Fruit fly (Drosophila melanogaster): ENCODE measurements around the gene La.

Gene La

dm6 chr2L:20327375-20327774 is 22.4 kb downstream of the La start (continued):
- TF ChIP-seq Fer2 (tag; optimal IDR thresholded peaks at IDR 0.05) (no peak), sisA (GFP tag; IDR thresholded peaks at IDR 0.05) (no peak), CG12391 (tag; optimal IDR thresholded peaks at IDR 0.05) (no peak), HmgZ (tag; optimal IDR thresholded peaks at IDR 0.05) (no peak), Med (GFP tag) (no peak), CG3838 (GFP tag; optimal IDR thresholded peaks at IDR 0.05) (no peak), CG11504 (tag; optimal IDR thresholded peaks at IDR 0.05) (no peak), pnt (GFP tag; optimal IDR thresholded peaks at IDR 0.05) (no peak), CG1602 (GFP tag; optimal IDR thresholded peaks at IDR 0.05) (no peak), CG18599 (GFP tag; optimal IDR thresholded peaks at IDR 0.05) (no peak), CG15696 (tag; optimal IDR thresholded peaks at IDR 0.05) (peak; percentile 32), stc (GFP tag; IDR thresholded peaks at IDR 0.05) (no peak), B-H2 (GFP tag; optimal IDR thresholded peaks at IDR 0.05) (no peak), CG15011 (GFP tag; optimal IDR thresholded peaks at IDR 0.05) (no peak), HmgD (GFP tag; optimal IDR thresholded peaks at IDR 0.05) (no peak), eve (GFP tag; optimal IDR thresholded peaks at IDR 0.05) (no peak), Spps (tag; optimal IDR thresholded peaks at IDR 0.05) (no peak), CG10147 (GFP tag; optimal IDR thresholded peaks at IDR 0.05) (no peak), slou (GFP tag; optimal IDR thresholded peaks at IDR 0.05) (no peak), unpg (GFP tag; optimal IDR thresholded peaks at IDR 0.05) (peak; percentile 26), CG15073 (GFP tag; optimal IDR thresholded peaks at IDR 0.05) (no peak), CG12236 (GFP tag; optimal IDR thresholded peaks at IDR 0.05) (no peak), Ptx1 (GFP tag; IDR thresholded peaks at IDR 0.05) (no peak), zfh2 (GFP tag; optimal IDR thresholded peaks at IDR 0.05) (no peak), CG7987 (GFP tag; optimal IDR thresholded peaks at IDR 0.05) (peak; percentile 11), hb (GFP tag; IDR thresholded peaks at IDR 0.05; ENCODE audit: partially characterized antibody) (no peak), ham (GFP tag; IDR thresholded peaks at IDR 0.05) (no peak), Dad (GFP tag; optimal IDR thresholded peaks at IDR 0.05) (no peak), Opbp (GFP tag; IDR thresholded peaks at IDR 0.05; ENCODE audit: partially characterized antibody) (no peak), CG34224 (GFP tag; IDR thresholded peaks at IDR 0.05; ENCODE audit: partially characterized antibody) (no peak), Dip2 (GFP tag; IDR thresholded peaks at IDR 0.05) (no peak), Abd-B (GFP tag; optimal IDR thresholded peaks at IDR 0.05) (no peak), CG31224 (GFP tag; IDR thresholded peaks at IDR 0.05) (no peak), CG9437 (GFP tag; optimal IDR thresholded peaks at IDR 0.05) (no peak), Nf-YA (GFP tag; IDR thresholded peaks at IDR 0.05) (no peak), CG16863 (GFP tag; optimal IDR thresholded peaks at IDR 0.05) (no peak), gsb-n (tag; optimal IDR thresholded peaks at IDR 0.05) (peak; percentile 57), Side (GFP tag; optimal IDR thresholded peaks at IDR 0.05) (no peak), stwl (tag; optimal IDR thresholded peaks at IDR 0.05) (no peak), CG4328 (GFP tag; optimal IDR thresholded peaks at IDR 0.05) (no peak), CG5953 (GFP tag; IDR thresholded peaks at IDR 0.05) (no peak), CG6791 (GFP tag; IDR thresholded peaks at IDR 0.05; ENCODE audit: partially characterized antibody) (no peak), CG6813 (GFP tag; optimal IDR thresholded peaks at IDR 0.05) (peak; percentile 19), chif (GFP tag; optimal IDR thresholded peaks at IDR 0.05) (no peak), CG32767 (GFP tag; IDR thresholded peaks at IDR 0.05) (no peak), CG10543 (GFP tag; optimal IDR thresholded peaks at IDR 0.05) (no peak), HLHmδ (GFP tag; optimal IDR thresholded peaks at IDR 0.05) (peak; percentile 60), luna (GFP tag; optimal IDR thresholded peaks at IDR 0.05) (no peak), tio (GFP tag; optimal IDR thresholded peaks at IDR 0.05) (no peak), Hand (GFP tag; optimal IDR thresholded peaks at IDR 0.05) (no peak), org-1 (GFP tag; optimal IDR thresholded peaks at IDR 0.05) (peak; percentile 3), CG14050 (GFP tag; IDR thresholded peaks at IDR 0.05) (no peak)

Measured in whole organism, embryonic.